Fruit fly (Drosophila melanogaster) whole organism, embryonic: ENCODE results near the gene tipE.

ENCODE experiments used
- ATbp ChIP-seq: fragments of 200-800 bp; sonication (Bioruptor generic); optimal IDR thresholded peaks from 2 replicates; lab custom pipeline; 2017; ENCODE audit warnings: missing biosample characterization, mild to moderate bottlenecking, missing genetic modification characterization, missing genetic modification reagents
- Ada2b ChIP-seq: fragments of 200-800 bp; sonication (Bioruptor generic); IDR thresholded peaks from 2 replicates; pipeline ENCODE4 v1.3.6; 2022; ENCODE audit warnings: missing biosample characterization, missing genetic modification characterization
- CG12071 ChIP-seq: fragments of 200-800 bp; sonication (Bioruptor generic); optimal IDR thresholded peaks from 3 replicates; lab custom pipeline; 2018; ENCODE audit warnings: missing biosample characterization, mild to moderate bottlenecking, missing genetic modification characterization
- CG12219 ChIP-seq: fragments of 200-800 bp; sonication (Bioruptor generic); optimal IDR thresholded peaks from 3 replicates; lab custom pipeline; 2018; ENCODE audit warnings: missing biosample characterization, mild to moderate bottlenecking, missing genetic modification characterization
- CG13123 ChIP-seq: fragments of 200-800 bp; sonication (Bioruptor generic); optimal IDR thresholded peaks from 2 replicates; lab custom pipeline; 2016; ENCODE audit warnings: missing biosample characterization, missing genetic modification characterization
- CG14965 ChIP-seq: fragments of 200-800 bp; sonication (Bioruptor generic); optimal IDR thresholded peaks from 2 replicates; lab custom pipeline; 2016; ENCODE audit warnings: missing biosample characterization, missing genetic modification characterization, borderline replicate concordance
- CG18262 ChIP-seq: fragments of 200-800 bp; optimal IDR thresholded peaks from 3 replicates; lab custom pipeline; 2019; ENCODE audit warnings: missing biosample characterization, mild to moderate bottlenecking, missing genetic modification characterization, moderate library complexity
- CG30403 ChIP-seq: fragments of 200-800 bp; sonication (Bioruptor generic); optimal IDR thresholded peaks from 3 replicates; lab custom pipeline; 2016; ENCODE audit warnings: missing biosample characterization, missing genetic modification characterization
- CG34376 ChIP-seq: fragments of 200-800 bp; sonication (Bioruptor generic); optimal IDR thresholded peaks from 2 replicates; lab custom pipeline; 2018; ENCODE audit warnings: missing biosample characterization, mild to moderate bottlenecking, missing genetic modification characterization
- CG4282 ChIP-seq: fragments of 200-800 bp; sonication (Bioruptor generic); optimal IDR thresholded peaks from 2 replicates; lab custom pipeline; 2016; ENCODE audit warnings: missing biosample characterization, missing genetic modification characterization
- CG7556 ChIP-seq: fragments of 200-800 bp; sonication (Bioruptor generic); optimal IDR thresholded peaks from 2 replicates; lab custom pipeline; 2017; ENCODE audit warnings: missing biosample characterization, mild to moderate bottlenecking, missing genetic modification characterization
- CG9609 ChIP-seq: fragments of 200-800 bp; sonication (Bioruptor generic); optimal IDR thresholded peaks from 3 replicates; lab custom pipeline; 2016; ENCODE audit warnings: missing biosample characterization, missing genetic modification characterization
- Camta ChIP-seq: fragments of 200-800 bp; sonication (Bioruptor generic); optimal IDR thresholded peaks from 2 replicates; lab custom pipeline; 2016; ENCODE audit warnings: missing biosample characterization, missing genetic modification characterization
- Dref ChIP-seq: fragments of 200-800 bp; sonication (Bioruptor generic); IDR thresholded peaks from 2 replicates; pipeline ENCODE4 v1.3.6; 2022; ENCODE audit warnings: missing biosample characterization, missing genetic modification characterization
- GATAe ChIP-seq: fragments of 200-800 bp; sonication (Bioruptor generic); conservative IDR thresholded peaks from 2 replicates; pipeline ENCODE4 v1.3.6; 2022; ENCODE audit warnings: missing biosample characterization, missing genetic modification characterization
- Hey ChIP-seq: fragments of 200-800 bp; sonication (Bioruptor generic); optimal IDR thresholded peaks from 3 replicates; lab custom pipeline; 2018; ENCODE audit warnings: missing biosample characterization, mild to moderate bottlenecking, missing genetic modification characterization
- Hmr ChIP-seq: fragments of 200-800 bp; sonication (Bioruptor generic); optimal IDR thresholded peaks from 3 replicates; lab custom pipeline; 2017; ENCODE audit warnings: mild to moderate bottlenecking, missing biosample characterization, missing genetic modification reagents, missing genetic modification characterization
- Hmx ChIP-seq: fragments of 200-800 bp; sonication (Bioruptor generic); optimal IDR thresholded peaks from 2 replicates; lab custom pipeline; 2016; ENCODE audit warnings: missing biosample characterization, missing genetic modification characterization
- Hr39 ChIP-seq: fragments of >200 bp; optimal IDR thresholded peaks from 2 replicates; lab custom pipeline; 2017
- Hr78 ChIP-seq, 2 experiments: fragments of 200-800 bp in 1 of 2; fragments of >200 bp in 1 of 2; sonication (Bioruptor generic) in 1 of 2; optimal IDR thresholded peaks; 2 replicates each; lab custom pipeline; 2017 to 2019; ENCODE audit warnings: missing biosample characterization in 2 of 2, missing genetic modification characterization in 2 of 2, mild to moderate bottlenecking in 1 of 2, moderate library complexity in 1 of 2
- MBD-R2 ChIP-seq: fragments of 200-800 bp; sonication (Bioruptor generic); IDR thresholded peaks from 2 replicates; pipeline ENCODE4 v1.3.6; 2022; ENCODE audit warnings: missing biosample characterization, missing genetic modification characterization
- NFAT ChIP-seq: fragments of 200-800 bp; sonication (Bioruptor generic); IDR thresholded peaks from 2 replicates; pipeline ENCODE4 v1.3.6; 2022; ENCODE audit warnings: missing biosample characterization, missing genetic modification characterization
- Rfx ChIP-seq: fragments of 200-800 bp; sonication (Bioruptor generic); IDR thresholded peaks from 2 replicates; pipeline ENCODE4 v1.3.6; 2022; ENCODE audit warnings: missing biosample characterization, missing genetic modification characterization
- Sox102F ChIP-seq: fragments of 200-800 bp; sonication (Bioruptor generic); optimal IDR thresholded peaks from 2 replicates; lab custom pipeline; 2018; ENCODE audit warnings: missing biosample characterization, mild to moderate bottlenecking, missing genetic modification characterization, moderate library complexity
- Usf ChIP-seq: fragments of 200-800 bp; sonication (Bioruptor generic); optimal IDR thresholded peaks from 2 replicates; lab custom pipeline; 2017; ENCODE audit warnings: missing genotype, missing biosample characterization, missing genetic modification characterization
- Vsx1 ChIP-seq: fragments of 200-800 bp; sonication (Bioruptor generic); optimal IDR thresholded peaks from 2 replicates; lab custom pipeline; 2017; ENCODE audit warnings: missing biosample characterization, mild to moderate bottlenecking, missing genetic modification characterization, missing genetic modification reagents
- Xrp1 ChIP-seq: fragments of 200-800 bp; sonication (Bioruptor generic); IDR thresholded peaks from 2 replicates; pipeline ENCODE4 v1.3.6; 2022; ENCODE audit warnings: missing biosample characterization, missing genetic modification characterization
- al ChIP-seq: fragments of 200-800 bp; sonication (Bioruptor generic); IDR thresholded peaks from 2 replicates; pipeline ENCODE4 v1.3.6; 2022; ENCODE audit warnings: missing biosample characterization, missing genetic modification characterization
- aop ChIP-seq: fragments of 200-800 bp; sonication (Bioruptor generic); IDR thresholded peaks from 2 replicates; pipeline ENCODE4 v1.3.6; 2022; ENCODE audit warnings: missing biosample characterization, missing genetic modification characterization
- bigmax ChIP-seq: fragments of 200-800 bp; sonication (Bioruptor generic); optimal IDR thresholded peaks from 2 replicates; lab custom pipeline; 2018; ENCODE audit warnings: missing biosample characterization, mild to moderate bottlenecking, missing genetic modification characterization
- bsh ChIP-seq, 2 experiments: fragments of 200-800 bp; sonication (Bioruptor generic); optimal IDR thresholded peaks; 2 replicates each; lab custom pipeline; 2017 to 2018; ENCODE audit warnings: mild to moderate bottlenecking in 2 of 2, missing biosample characterization in 2 of 2, missing genetic modification characterization in 2 of 2, moderate library complexity in 1 of 2
- cato ChIP-seq: fragments of 200-800 bp; sonication (Bioruptor generic); optimal IDR thresholded peaks from 2 replicates; lab custom pipeline; 2016; ENCODE audit warnings: missing biosample characterization, missing genetic modification characterization, borderline replicate concordance
- chinmo ChIP-seq: fragments of 200-800 bp; sonication (Bioruptor generic); IDR thresholded peaks from 4 replicates; pipeline ENCODE4 v1.3.6; 2022; ENCODE audit warnings: missing biosample characterization, missing genetic modification characterization; ENCODE audit not compliant: partially characterized antibody
- croc ChIP-seq: fragments of 200-800 bp; sonication (Bioruptor generic); conservative IDR thresholded peaks from 3 replicates; pipeline ENCODE4 v1.3.6; 2022; ENCODE audit warnings: missing biosample characterization, missing genetic modification characterization
- da ChIP-seq: fragments of 200-800 bp; sonication (Bioruptor generic); optimal IDR thresholded peaks from 2 replicates; lab custom pipeline; 2016; ENCODE audit warnings: missing biosample characterization, missing genetic modification characterization
- fd64A ChIP-seq: fragments of 200-800 bp; sonication (Bioruptor generic); optimal IDR thresholded peaks from 3 replicates; lab custom pipeline; 2018; ENCODE audit warnings: missing biosample characterization, mild to moderate bottlenecking, missing genetic modification characterization
- grn ChIP-seq: fragments of 200-800 bp; sonication (Bioruptor generic); optimal IDR thresholded peaks from 3 replicates; lab custom pipeline; 2017; ENCODE audit warnings: missing biosample characterization, missing genetic modification characterization
- her ChIP-seq: fragments of 200-800 bp; sonication (Bioruptor generic); optimal IDR thresholded peaks from 2 replicates; lab custom pipeline; 2016; ENCODE audit warnings: missing biosample characterization, missing genetic modification characterization
- maf-S ChIP-seq: fragments of 200-800 bp; sonication (Bioruptor generic); optimal IDR thresholded peaks from 2 replicates; lab custom pipeline; 2016; ENCODE audit warnings: missing biosample characterization, missing genetic modification characterization
- oc ChIP-seq: fragments of 200-800 bp; sonication (Bioruptor generic); optimal IDR thresholded peaks from 2 replicates; lab custom pipeline; 2018; ENCODE audit warnings: missing biosample characterization, mild to moderate bottlenecking, missing genetic modification characterization, moderate library complexity
- pros ChIP-seq: fragments of 200-800 bp; sonication (Bioruptor generic); optimal IDR thresholded peaks from 3 replicates; lab custom pipeline; 2019; ENCODE audit warnings: missing biosample characterization, mild to moderate bottlenecking, missing genetic modification characterization, moderate library complexity
- pzg ChIP-seq: fragments of 200-800 bp; sonication (Bioruptor generic); optimal IDR thresholded peaks from 3 replicates; lab custom pipeline; 2018; ENCODE audit warnings: missing biosample characterization, mild to moderate bottlenecking, missing genetic modification characterization, moderate library complexity
- run ChIP-seq: fragments of 200-800 bp; sonication (Bioruptor generic); optimal IDR thresholded peaks from 3 replicates; lab custom pipeline; 2018; ENCODE audit warnings: missing biosample characterization, mild to moderate bottlenecking, missing genetic modification characterization
- sima ChIP-seq: fragments of 200-800 bp; sonication (Bioruptor generic); optimal IDR thresholded peaks from 2 replicates; lab custom pipeline; 2016; ENCODE audit warnings: missing biosample characterization, missing genetic modification characterization
- sob ChIP-seq: fragments of 200-800 bp; sonication (Bioruptor generic); IDR thresholded peaks from 2 replicates; pipeline ENCODE4 v1.3.6; 2022; ENCODE audit warnings: missing biosample characterization, missing genetic modification characterization
- sqz ChIP-seq: fragments of 200-800 bp; sonication (Bioruptor generic); optimal IDR thresholded peaks from 3 replicates; lab custom pipeline; 2018; ENCODE audit warnings: missing biosample characterization, mild to moderate bottlenecking, missing genetic modification characterization
- stc ChIP-seq: fragments of 200-800 bp; sonication (Bioruptor generic); IDR thresholded peaks from 2 replicates; pipeline ENCODE4 v1.3.6; 2022; ENCODE audit warnings: missing biosample characterization, missing genetic modification characterization
- unc-4 ChIP-seq: fragments of 200-800 bp; sonication (Bioruptor generic); IDR thresholded peaks from 2 replicates; pipeline ENCODE4 v1.3.6; 2022; ENCODE audit warnings: missing biosample characterization, missing genetic modification characterization; ENCODE audit not compliant: partially characterized antibody
- unpg ChIP-seq: fragments of 200-800 bp; sonication (Bioruptor generic); optimal IDR thresholded peaks from 3 replicates; lab custom pipeline; 2018; ENCODE audit warnings: missing biosample characterization, mild to moderate bottlenecking, missing genetic modification characterization, moderate library complexity

Gene tipE

DNA sequence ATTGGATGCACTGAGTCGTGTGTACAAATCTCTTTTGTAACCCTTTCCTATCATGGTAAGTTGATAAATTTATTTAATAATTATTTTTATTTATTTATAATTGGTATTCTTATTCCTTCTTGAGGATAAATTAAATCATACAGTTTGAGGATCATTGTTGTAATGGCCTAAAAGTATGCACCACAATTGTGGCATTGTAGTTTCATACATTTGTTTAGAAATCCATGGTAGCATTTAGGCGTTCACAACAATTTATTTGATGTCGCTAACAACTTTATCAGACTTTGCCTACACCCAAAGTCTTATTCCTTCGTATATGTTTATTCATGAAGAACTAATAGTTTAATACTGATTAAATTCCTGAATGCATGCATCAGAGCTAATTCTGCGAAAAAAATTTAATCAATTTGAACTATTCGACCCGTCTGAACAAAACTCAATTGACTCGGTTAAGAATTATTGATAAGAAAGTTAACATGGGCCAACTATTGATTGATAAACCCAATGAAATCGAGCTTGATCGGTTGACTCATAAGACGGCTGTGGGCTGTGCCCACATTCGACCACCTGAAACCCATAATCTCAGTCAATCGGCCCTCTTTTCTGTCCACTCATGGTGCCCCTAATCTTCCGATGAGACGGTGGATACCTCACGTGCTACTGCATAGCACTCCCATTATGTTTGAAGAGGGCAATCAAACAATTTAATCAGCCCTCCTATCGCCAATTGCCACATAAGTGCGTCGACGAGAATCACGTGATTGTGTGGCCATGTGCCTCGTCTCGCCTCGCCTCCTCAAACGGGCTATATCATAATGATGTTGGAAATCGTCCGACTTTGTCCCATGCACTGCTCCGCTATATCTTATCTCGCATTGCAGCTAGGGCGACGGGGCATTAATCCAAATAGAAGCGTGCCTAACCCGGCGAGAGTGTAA, 31.3 kb downstream of the tipE start (continued):
- TF ChIP-seq Hmx (GFP tag; lab: Kevin White, UChicago) (no peak), Usf (GFP tag; lab: Kevin White, UChicago) (no peak), CG30403 (GFP tag; lab: Kevin White, UChicago) (no peak), aop (GFP tag; lab: Robert Waterston, UW) (no peak), CG7556 (no peak), CG12219 (GFP tag; lab: Kevin White, UChicago) (peak; percentile 22), run (tag; lab: Kevin White, UChicago) (no peak), Hmr (GFP tag; lab: Kevin White, UChicago) (peak; percentile 6), CG18262 (no peak), sima (GFP tag; lab: Kevin White, UChicago) (no peak), Hey (tag; lab: Kevin White, UChicago) (peak; percentile 70), sqz (GFP tag; lab: Kevin White, UChicago) (no peak), Xrp1 (GFP tag; lab: Robert Waterston, UW) (no peak), CG12071 (GFP tag; lab: Kevin White, UChicago) (peak; percentile 33), NFAT (no peak), chinmo (GFP tag; lab: Robert Waterston, UW) (0 out of 4 replicates have a peak, but pooled peaks have one; percentile 67), Rfx (GFP tag; lab: Robert Waterston, UW) (no peak), MBD-R2 (GFP tag; lab: Robert Waterston, UW) (0 out of 2 replicates have a peak, but pooled peaks have one; percentile 11), unpg (GFP tag; lab: Kevin White, UChicago) (no peak), grn (peak; percentile 99), Ada2b (no peak), pzg (GFP tag; lab: Kevin White, UChicago) (no peak), CG9609 (GFP tag; lab: Kevin White, UChicago) (no peak), fd64A (GFP tag; lab: Kevin White, UChicago) (peak; percentile 20), al (GFP tag; lab: Robert Waterston, UW) (no peak), stc (GFP tag; lab: Robert Waterston, UW) (no peak), oc (peak; percentile 13), Vsx1 (GFP tag; lab: Kevin White, UChicago) (peak; percentile 72), CG13123 (GFP tag; lab: Kevin White, UChicago) (no peak), maf-S (GFP tag; lab: Kevin White, UChicago) (no peak), CG14965 (GFP tag; lab: Kevin White, UChicago) (no peak), bsh (GFP tag; optimal IDR thresholded peaks at IDR 0.05; lab: Kevin White, UChicago) (no peak), pros (peak; percentile 55), cato (GFP tag; lab: Kevin White, UChicago) (no peak), Hr39 (no peak), da (GFP tag; lab: Kevin White, UChicago) (no peak), unc-4 (no peak), her (GFP tag; lab: Kevin White, UChicago) (no peak), bigmax (GFP tag; lab: Kevin White, UChicago) (no peak), sob (GFP tag; lab: Robert Waterston, UW) (no peak), Hr78 (GFP tag; optimal IDR thresholded peaks at IDR 0.05; lab: Kevin White, UChicago) (peak in 1 of 2 experiments; percentile 95), CG4282 (GFP tag; lab: Kevin White, UChicago) (no peak), GATAe (GFP tag; lab: Robert Waterston, UW) (peak; percentile 65), ATbp (GFP tag; lab: Kevin White, UChicago) (peak; percentile 14), Dref (no peak), croc (GFP tag; lab: Robert Waterston, UW) (no peak), Camta (GFP tag; lab: Kevin White, UChicago) (no peak), CG34376 (peak; percentile 88), Sox102F (GFP tag; lab: Kevin White, UChicago) (no peak)
